Fruit fly (Drosophila melanogaster) whole organism, embryonic: Measurements from ENCODE around the gene CG16789.
A peak's percentile ranks its signal among the peaks of the same experiment; 100 is the strongest.

ENCODE experiments used
- ATbp ChIP-seq: fragments of 200-800 bp; sonication (Bioruptor generic); optimal IDR thresholded peaks from 2 replicates; lab custom pipeline; 2017; ENCODE audit warnings: missing biosample characterization, mild to moderate bottlenecking, missing genetic modification characterization, missing genetic modification reagents
- Atf6 ChIP-seq: fragments of 200-800 bp; sonication (Bioruptor generic); IDR thresholded peaks from 2 replicates; pipeline ENCODE4 v1.3.6; 2022; ENCODE audit warnings: missing biosample characterization, missing genetic modification characterization
- Bdp1 ChIP-seq: fragments of 200-800 bp; sonication (Bioruptor generic); optimal IDR thresholded peaks from 3 replicates; lab custom pipeline; 2016; ENCODE audit warnings: missing biosample characterization, missing genetic modification characterization
- Blimp-1 ChIP-seq: fragments of 200-800 bp; sonication (Bioruptor generic); optimal IDR thresholded peaks from 3 replicates; lab custom pipeline; 2018; ENCODE audit warnings: missing biosample characterization, missing genetic modification characterization, mild to moderate bottlenecking, moderate library complexity, missing genetic modification reagents
- CG10431 ChIP-seq: fragments of 200-800 bp; sonication (Bioruptor generic); optimal IDR thresholded peaks from 3 replicates; lab custom pipeline; 2018; ENCODE audit warnings: missing biosample characterization, mild to moderate bottlenecking, missing genetic modification characterization
- CG11398 ChIP-seq: fragments of 200-800 bp; sonication (Bioruptor generic); optimal IDR thresholded peaks from 2 replicates; lab custom pipeline; 2016; ENCODE audit warnings: missing biosample characterization, missing genetic modification characterization
- CG12071 ChIP-seq: fragments of 200-800 bp; sonication (Bioruptor generic); optimal IDR thresholded peaks from 3 replicates; lab custom pipeline; 2018; ENCODE audit warnings: missing biosample characterization, mild to moderate bottlenecking, missing genetic modification characterization
- CG12104 ChIP-seq: fragments of 200-800 bp; sonication (Bioruptor generic); optimal IDR thresholded peaks from 3 replicates; lab custom pipeline; 2016; ENCODE audit warnings: missing biosample characterization, missing genetic modification characterization
- CG13624 ChIP-seq: fragments of 200-800 bp; sonication (Bioruptor generic); optimal IDR thresholded peaks from 2 replicates; lab custom pipeline; 2016; ENCODE audit warnings: missing biosample characterization, missing genetic modification characterization
- CG1602 ChIP-seq: fragments of 200-800 bp; sonication (Bioruptor generic); optimal IDR thresholded peaks from 3 replicates; lab custom pipeline; 2016; ENCODE audit warnings: missing biosample characterization, missing genetic modification characterization
- CG17328 ChIP-seq: fragments of 200-800 bp; sonication (Bioruptor generic); IDR thresholded peaks from 2 replicates; pipeline ENCODE4 v1.3.6; 2022; ENCODE audit warnings: missing biosample characterization, missing genetic modification characterization
- CG18262 ChIP-seq: fragments of 200-800 bp; optimal IDR thresholded peaks from 3 replicates; lab custom pipeline; 2019; ENCODE audit warnings: missing biosample characterization, mild to moderate bottlenecking, missing genetic modification characterization, moderate library complexity
- CG34376 ChIP-seq: fragments of 200-800 bp; sonication (Bioruptor generic); optimal IDR thresholded peaks from 2 replicates; lab custom pipeline; 2018; ENCODE audit warnings: missing biosample characterization, mild to moderate bottlenecking, missing genetic modification characterization
- CG34422 ChIP-seq: fragments of 200-800 bp; sonication (Bioruptor generic); IDR thresholded peaks from 3 replicates; pipeline ENCODE4 v1.3.6; 2022; ENCODE audit warnings: missing biosample characterization, missing genetic modification characterization
- CG3726 ChIP-seq: fragments of 200-800 bp; sonication (Bioruptor generic); IDR thresholded peaks from 3 replicates; pipeline ENCODE4, ENCODE4 v1.3.6; 2022; ENCODE audit warnings: missing biosample characterization, missing genetic modification characterization
- CG4617 ChIP-seq: fragments of 200-800 bp; sonication (Bioruptor generic); optimal IDR thresholded peaks from 3 replicates; lab custom pipeline; 2016; ENCODE audit warnings: missing biosample characterization, missing genetic modification characterization, borderline replicate concordance
- CG7928 ChIP-seq: fragments of 200-800 bp; sonication (Bioruptor generic); optimal IDR thresholded peaks from 2 replicates; lab custom pipeline; 2017; ENCODE audit warnings: missing biosample characterization, mild to moderate bottlenecking, missing genetic modification characterization
- CG8290 ChIP-seq, 3 experiments: fragments of 200-800 bp; sonication (Bioruptor generic); optimal IDR thresholded peaks; 2 replicates each; lab custom pipeline; 2016 to 2019; ENCODE audit warnings: missing biosample characterization in 3 of 3, missing genetic modification characterization in 3 of 3, mild to moderate bottlenecking in 2 of 3, moderate library complexity in 1 of 3
- CG8359 ChIP-seq: fragments of 200-800 bp; sonication (Bioruptor generic); optimal IDR thresholded peaks from 2 replicates; lab custom pipeline; 2017; ENCODE audit warnings: missing biosample characterization, mild to moderate bottlenecking, missing genetic modification characterization, borderline replicate concordance
- CG9609 ChIP-seq: fragments of 200-800 bp; sonication (Bioruptor generic); optimal IDR thresholded peaks from 3 replicates; lab custom pipeline; 2016; ENCODE audit warnings: missing biosample characterization, missing genetic modification characterization
- Camta ChIP-seq: fragments of 200-800 bp; sonication (Bioruptor generic); optimal IDR thresholded peaks from 2 replicates; lab custom pipeline; 2016; ENCODE audit warnings: missing biosample characterization, missing genetic modification characterization
- ERR ChIP-seq: fragments of 200-800 bp; sonication (Bioruptor generic); optimal IDR thresholded peaks from 2 replicates; lab custom pipeline; 2016; ENCODE audit warnings: missing biosample characterization, missing genetic modification characterization
- Ets65A ChIP-seq: fragments of 200-800 bp; sonication (Bioruptor generic); peaks from one replicate; lab custom pipeline; 2016; ENCODE audit warnings: missing biosample characterization, missing genetic modification characterization
- Gug ChIP-seq: fragments of 200-800 bp; sonication (Bioruptor generic); IDR thresholded peaks from 4 replicates; pipeline ENCODE4 v1.3.6; 2022; ENCODE audit warnings: missing biosample characterization, missing genetic modification characterization
- Hand ChIP-seq: fragments of 200-800 bp; sonication (Bioruptor generic); optimal IDR thresholded peaks from 2 replicates; lab custom pipeline; 2017; ENCODE audit warnings: mild to moderate bottlenecking, missing biosample characterization, missing genetic modification reagents, missing genetic modification characterization
- Hey ChIP-seq: fragments of 200-800 bp; sonication (Bioruptor generic); optimal IDR thresholded peaks from 3 replicates; lab custom pipeline; 2018; ENCODE audit warnings: missing biosample characterization, mild to moderate bottlenecking, missing genetic modification characterization
- HmgD ChIP-seq: fragments of 200-800 bp; sonication (Bioruptor generic); optimal IDR thresholded peaks from 3 replicates; lab custom pipeline; 2016; ENCODE audit warnings: missing biosample characterization, missing genetic modification characterization
- Hr51 ChIP-seq, 2 experiments: fragments of 200-800 bp; sonication (Bioruptor generic); optimal IDR thresholded peaks; 2 replicates in 1 of 2; 3 replicates in 1 of 2; lab custom pipeline; 2016 to 2018; ENCODE audit warnings: missing biosample characterization in 2 of 2, missing genetic modification characterization in 2 of 2, mild to moderate bottlenecking in 1 of 2, moderate library complexity in 1 of 2
- NK7.1 ChIP-seq: fragments of 200-800 bp; sonication (Bioruptor generic); optimal IDR thresholded peaks from 3 replicates; lab custom pipeline; 2016; ENCODE audit warnings: missing biosample characterization, missing genetic modification characterization
- PHDP ChIP-seq: fragments of 200-800 bp; sonication (Bioruptor generic); optimal IDR thresholded peaks from 3 replicates; lab custom pipeline; 2018; ENCODE audit warnings: missing biosample characterization, mild to moderate bottlenecking, missing genetic modification characterization, moderate library complexity
- amos ChIP-seq: fragments of 200-800 bp; sonication (Bioruptor generic); IDR thresholded peaks from 2 replicates; pipeline ENCODE4 v1.3.6; 2022; ENCODE audit warnings: missing biosample characterization, missing genetic modification characterization; ENCODE audit not compliant: partially characterized antibody
- bowl ChIP-seq: fragments of 200-800 bp; sonication (Bioruptor generic); IDR thresholded peaks from 2 replicates; pipeline ENCODE4 v1.3.6; 2022; ENCODE audit warnings: missing biosample characterization, missing genetic modification characterization
- cato ChIP-seq: fragments of 200-800 bp; sonication (Bioruptor generic); optimal IDR thresholded peaks from 2 replicates; lab custom pipeline; 2016; ENCODE audit warnings: missing biosample characterization, missing genetic modification characterization, borderline replicate concordance
- chif ChIP-seq, 2 experiments: fragments of 200-800 bp; sonication (Bioruptor generic); optimal IDR thresholded peaks; 3 replicates each; lab custom pipeline; 2016; ENCODE audit warnings: missing biosample characterization in 2 of 2, missing genetic modification characterization in 2 of 2
- ci ChIP-seq: fragments of 200-800 bp; sonication (Bioruptor generic); IDR thresholded peaks from 3 replicates; pipeline ENCODE4 v1.3.6; 2022; ENCODE audit warnings: missing biosample characterization, missing genetic modification characterization
- croc ChIP-seq: fragments of 200-800 bp; sonication (Bioruptor generic); conservative IDR thresholded peaks from 3 replicates; pipeline ENCODE4 v1.3.6; 2022; ENCODE audit warnings: missing biosample characterization, missing genetic modification characterization
- eve ChIP-seq, 2 experiments: fragments of >200 bp; optimal IDR thresholded peaks; 2 replicates each; lab custom pipeline; 2017; ENCODE audit warnings: missing biosample characterization in 2 of 2, missing genetic modification characterization in 2 of 2
- fd102C ChIP-seq: fragments of 200-800 bp; sonication (Bioruptor generic); optimal IDR thresholded peaks from 2 replicates; lab custom pipeline; 2018; ENCODE audit warnings: missing biosample characterization, mild to moderate bottlenecking, missing genetic modification characterization, moderate library complexity
- fd64A ChIP-seq: fragments of 200-800 bp; sonication (Bioruptor generic); optimal IDR thresholded peaks from 3 replicates; lab custom pipeline; 2018; ENCODE audit warnings: missing biosample characterization, mild to moderate bottlenecking, missing genetic modification characterization
- grau ChIP-seq: fragments of 200-800 bp; optimal IDR thresholded peaks from 3 replicates; lab custom pipeline; 2019; ENCODE audit warnings: missing biosample characterization, mild to moderate bottlenecking, missing genetic modification characterization, moderate library complexity
- h ChIP-seq: fragments of >200 bp; optimal IDR thresholded peaks from 2 replicates; lab custom pipeline; 2017
- pfk ChIP-seq: fragments of 200-800 bp; sonication (Bioruptor generic); optimal IDR thresholded peaks from 2 replicates; lab custom pipeline; 2018; ENCODE audit warnings: missing biosample characterization, mild to moderate bottlenecking, missing genetic modification characterization, moderate library complexity
- pnt ChIP-seq: fragments of 200-800 bp; sonication (Bioruptor generic); optimal IDR thresholded peaks from 3 replicates; lab custom pipeline; 2016; ENCODE audit warnings: missing biosample characterization, missing genetic modification characterization
- psq ChIP-seq: fragments of 200-800 bp; sonication (Bioruptor generic); optimal IDR thresholded peaks from 2 replicates; lab custom pipeline; 2017; ENCODE audit warnings: missing biosample characterization, missing genetic modification characterization
- ranshi ChIP-seq: fragments of 200-800 bp; sonication (Bioruptor generic); IDR thresholded peaks from 2 replicates; pipeline ENCODE4 v1.3.6; 2022; ENCODE audit warnings: missing biosample characterization, missing genetic modification characterization
- sc ChIP-seq, 3 experiments: fragments of >200 bp in 2 of 3; fragments of 200-800 bp in 1 of 3; sonication (Bioruptor generic) in 1 of 3; optimal IDR thresholded peaks; 2 replicates in 2 of 3; 3 replicates in 1 of 3; lab custom pipeline; 2017; ENCODE audit warnings: mild to moderate bottlenecking in 1 of 3, missing biosample characterization in 1 of 3, missing genetic modification characterization in 1 of 3, missing genetic modification reagents in 1 of 3
- tll ChIP-seq, 2 experiments: fragments of 200-800 bp in 1 of 2; fragments of >200 bp in 1 of 2; sonication (Bioruptor generic) in 1 of 2; optimal IDR thresholded peaks; 2 replicates each; lab custom pipeline; 2017 to 2019; ENCODE audit warnings: missing biosample characterization in 2 of 2, missing genetic modification characterization in 2 of 2, mild to moderate bottlenecking in 1 of 2, moderate library complexity in 1 of 2
- unpg ChIP-seq: fragments of 200-800 bp; sonication (Bioruptor generic); optimal IDR thresholded peaks from 3 replicates; lab custom pipeline; 2018; ENCODE audit warnings: missing biosample characterization, mild to moderate bottlenecking, missing genetic modification characterization, moderate library complexity

The CG16789 gene

DNA sequence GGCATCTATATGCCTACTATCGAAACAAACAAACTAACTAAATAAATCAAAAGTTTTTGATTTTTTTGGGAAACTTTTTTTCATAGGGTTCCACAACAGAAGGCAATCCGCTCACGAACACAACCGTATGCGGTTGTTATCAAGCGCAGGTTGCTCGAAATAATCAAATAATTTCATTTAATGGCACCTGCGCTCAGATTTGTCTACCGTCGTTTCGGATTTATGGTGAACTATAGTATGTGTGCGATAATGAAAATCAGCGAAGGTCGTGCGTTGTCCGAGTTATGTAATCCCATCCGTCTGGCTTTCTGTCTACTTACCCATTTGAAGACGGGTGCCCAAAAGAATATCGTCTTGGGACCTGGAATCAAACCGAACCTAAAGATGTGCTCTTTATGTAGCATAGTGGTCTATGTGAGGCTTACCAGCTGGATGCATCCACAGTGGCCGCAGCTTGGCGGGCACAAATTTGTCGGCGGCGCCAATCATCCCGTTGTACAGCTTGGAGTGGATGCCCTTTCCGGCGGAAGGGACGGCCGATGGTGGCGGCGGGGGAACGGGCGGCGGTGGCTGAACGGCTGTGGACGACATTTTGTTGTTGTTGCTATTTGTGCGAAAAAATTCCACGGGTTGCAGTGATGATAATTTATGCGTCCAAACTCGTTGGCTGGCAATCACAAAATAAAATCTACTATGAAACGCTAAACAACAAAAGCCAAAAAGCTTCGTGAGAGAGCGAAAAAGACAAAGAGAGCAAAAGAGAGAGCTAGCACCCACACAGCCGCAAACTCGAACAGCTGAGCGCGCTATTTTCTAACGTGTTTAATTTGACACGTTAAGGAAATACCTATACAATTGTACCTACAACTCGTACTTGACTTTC lies 7.2 kb downstream of the CG16789 start (continued):
- TF ChIP-seq PHDP (tag; lab: Kevin White, UChicago), result no peak
- TF ChIP-seq Hr51 (GFP tag; optimal IDR thresholded peaks at IDR 0.05; lab: Kevin White, UChicago), result no peak
- peak; percentile 28; the same call in 1 of the 2 replicates for TF ChIP-seq amos (GFP tag; lab: Robert Waterston, UW)
- TF ChIP-seq CG11398 (GFP tag; lab: Kevin White, UChicago), result no peak
- TF ChIP-seq Ets65A (GFP tag; lab: Kevin White, UChicago), result peak; percentile 72
- TF ChIP-seq CG1602 (GFP tag; lab: Kevin White, UChicago), result no peak
- no peak for TF ChIP-seq Hand (GFP tag; lab: Kevin White, UChicago)
- no peak for TF ChIP-seq tll (GFP tag; optimal IDR thresholded peaks at IDR 0.05; lab: Kevin White, UChicago)
- no peak for TF ChIP-seq HmgD (GFP tag; lab: Kevin White, UChicago)
- TF ChIP-seq CG12071 (GFP tag; lab: Kevin White, UChicago), result no peak
- TF ChIP-seq eve (GFP tag; optimal IDR thresholded peaks at IDR 0.05; lab: Kevin White, UChicago), result no peak
- TF ChIP-seq Camta, result no peak
- TF ChIP-seq Bdp1 (GFP tag; lab: Kevin White, UChicago), result no peak
- TF ChIP-seq Atf6 (GFP tag; lab: Robert Waterston, UW), result peak; percentile 35; the same call in 1 of the 2 replicates
- TF ChIP-seq unpg (GFP tag; lab: Kevin White, UChicago), result no peak
- TF ChIP-seq CG8359 (GFP tag; lab: Kevin White, UChicago), result no peak
- no peak for TF ChIP-seq psq (GFP tag; lab: Kevin White, UChicago)
- no peak for TF ChIP-seq Hey (tag; lab: Kevin White, UChicago)
- TF ChIP-seq ci (GFP tag; lab: Robert Waterston, UW), result peak; percentile 35; the same call in 1 of the 3 replicates
- TF ChIP-seq CG17328 (GFP tag; lab: Robert Waterston, UW), result 0 out of 2 replicates have a peak, but pooled peaks have one; percentile 23
- no peak for TF ChIP-seq CG10431 (GFP tag; lab: Kevin White, UChicago)
- no peak for TF ChIP-seq pfk (GFP tag; lab: Kevin White, UChicago)
- peak; percentile 2 for TF ChIP-seq CG12104
- no peak for TF ChIP-seq CG18262
- no peak for TF ChIP-seq CG13624 (GFP tag; lab: Kevin White, UChicago)
- no peak for TF ChIP-seq h (lab: Kevin White, UChicago)
- peak; percentile 45; the same call in 1 of the 2 replicates for TF ChIP-seq bowl (GFP tag; lab: Robert Waterston, UW)
- no peak for TF ChIP-seq Gug (GFP tag; lab: Robert Waterston, UW)
- no peak for TF ChIP-seq CG7928 (GFP tag; lab: Kevin White, UChicago)
- TF ChIP-seq Blimp-1 (GFP tag; lab: Kevin White, UChicago), result no peak
- TF ChIP-seq pnt (GFP tag; lab: Kevin White, UChicago), result no peak
- no peak for TF ChIP-seq fd102C (GFP tag; lab: Kevin White, UChicago)
- TF ChIP-seq ERR (GFP tag; lab: Kevin White, UChicago), result no peak
- no peak for TF ChIP-seq NK7.1 (GFP tag; lab: Kevin White, UChicago)
- peak; percentile 63; the same call in 1 of the 3 replicates for TF ChIP-seq CG34422 (GFP tag; lab: Robert Waterston, UW)
- no peak for TF ChIP-seq CG8290 (GFP tag; optimal IDR thresholded peaks at IDR 0.05; lab: Kevin White, UChicago)
- peak in 1 of 2 experiments; percentile 28 for TF ChIP-seq CG8290 (tag; optimal IDR thresholded peaks at IDR 0.05; lab: Kevin White, UChicago)
- no peak for TF ChIP-seq ranshi (GFP tag; lab: Robert Waterston, UW)
- TF ChIP-seq chif (GFP tag; optimal IDR thresholded peaks at IDR 0.05; lab: Kevin White, UChicago), result no peak
- TF ChIP-seq CG9609, result no peak
- no peak for TF ChIP-seq croc (GFP tag; lab: Robert Waterston, UW)
- TF ChIP-seq CG3726, result no peak
- no peak for TF ChIP-seq cato
- no peak for TF ChIP-seq CG4617 (GFP tag; lab: Kevin White, UChicago)
- no peak for TF ChIP-seq ATbp
- TF ChIP-seq sc (optimal IDR thresholded peaks at IDR 0.05; lab: Kevin White, UChicago), result no peak
- TF ChIP-seq sc (GFP tag; optimal IDR thresholded peaks at IDR 0.05; lab: Kevin White, UChicago), result no peak
- TF ChIP-seq fd64A, result peak; percentile 21
- TF ChIP-seq grau (tag; lab: Kevin White, UChicago), result no peak
- TF ChIP-seq CG34376 (GFP tag; lab: Kevin White, UChicago), result peak; percentile 24
